Fruit fly (Drosophila melanogaster): ENCODE results near the gene Npc2c.

Gene Npc2c

dm6 chr3R:10034995-10035446 is 25.0 kb upstream of the Npc2c start (continued):
- TF ChIP-seq btn (GFP tag; optimal IDR thresholded peaks at IDR 0.05), result no peak
- TF ChIP-seq mld (GFP tag; IDR thresholded peaks at IDR 0.05; ENCODE audit: partially characterized antibody), result 0 out of 3 replicates have a peak, but pooled peaks have one; percentile 39
- no peak for TF ChIP-seq CG8290 (GFP tag; optimal IDR thresholded peaks at IDR 0.05)
- peak in 1 of 2 experiments; percentile 6 for TF ChIP-seq CG8290 (tag; optimal IDR thresholded peaks at IDR 0.05)
- no peak for TF ChIP-seq psq (GFP tag; optimal IDR thresholded peaks at IDR 0.05)

- TF ChIP-seq jing (GFP tag; optimal IDR thresholded peaks at IDR 0.05), result no peak
- TF ChIP-seq CG11695 (GFP tag; IDR thresholded peaks at IDR 0.05), result no peak
- no peak for TF ChIP-seq tna (GFP tag; IDR thresholded peaks at IDR 0.05; ENCODE audit: partially characterized antibody)
- TF ChIP-seq Stat92E (GFP tag; optimal IDR thresholded peaks at IDR 0.05), result no peak
- TF ChIP-seq psq (GFP tag; optimal IDR thresholded peaks at IDR 0.05), result no peak
- TF ChIP-seq pho (GFP tag; optimal IDR thresholded peaks at IDR 0.05), result no peak
- TF ChIP-seq crc (GFP tag; optimal IDR thresholded peaks at IDR 0.05), result no peak
- no peak for TF ChIP-seq CG14965 (GFP tag; optimal IDR thresholded peaks at IDR 0.05; ENCODE audit: borderline replicate concordance)
- TF ChIP-seq CG3163 (GFP tag; optimal IDR thresholded peaks at IDR 0.05), result no peak
- TF ChIP-seq bigmax (GFP tag; optimal IDR thresholded peaks at IDR 0.05), result no peak
- TF ChIP-seq Myb (GFP tag; optimal IDR thresholded peaks at IDR 0.05), result no peak
- no peak for TF ChIP-seq CkIIα-i1 (GFP tag; IDR thresholded peaks at IDR 0.05)
- TF ChIP-seq CG6765 (GFP tag; optimal IDR thresholded peaks at IDR 0.05), result no peak
- no peak for TF ChIP-seq ind (GFP tag; optimal IDR thresholded peaks at IDR 0.05)
- TF ChIP-seq Nf-YA (GFP tag; IDR thresholded peaks at IDR 0.05), result no peak
- no peak for TF ChIP-seq CG42726 (GFP tag; IDR thresholded peaks at IDR 0.05; ENCODE audit: partially characterized antibody)
- TF ChIP-seq jigr1 (GFP tag; IDR thresholded peaks at IDR 0.05), result no peak
- no peak for TF ChIP-seq amos (GFP tag; IDR thresholded peaks at IDR 0.05; ENCODE audit: partially characterized antibody)
- TF ChIP-seq so (GFP tag; IDR thresholded peaks at IDR 0.05), result no peak
- no peak for TF ChIP-seq wek (GFP tag; optimal IDR thresholded peaks at IDR 0.05)
- no peak for TF ChIP-seq C15 (GFP tag; IDR thresholded peaks at IDR 0.05)
- no peak for TF ChIP-seq Ssrp (tag; optimal IDR thresholded peaks at IDR 0.05)
- TF ChIP-seq mam (GFP tag; optimal IDR thresholded peaks at IDR 0.05), result no peak
- TF ChIP-seq Asciz (GFP tag; optimal IDR thresholded peaks at IDR 0.05), result no peak
- no peak for TF ChIP-seq pnt (GFP tag; optimal IDR thresholded peaks at IDR 0.05)
- TF ChIP-seq Trl (optimal IDR thresholded peaks at IDR 0.05), result no peak
- no peak for TF ChIP-seq Trl (GFP tag; optimal IDR thresholded peaks at IDR 0.05)
- TF ChIP-seq sug (tag; optimal IDR thresholded peaks at IDR 0.05), result peak; percentile 90
- TF ChIP-seq vvl (GFP tag; IDR thresholded peaks at IDR 0.05), result no peak
- TF ChIP-seq gce (GFP tag; IDR thresholded peaks at IDR 0.05), result no peak
- no peak for TF ChIP-seq mld (GFP tag; IDR thresholded peaks at IDR 0.05; ENCODE audit: partially characterized antibody)
- TF ChIP-seq Dll (GFP tag; IDR thresholded peaks at IDR 0.05; ENCODE audit: partially characterized antibody), result no peak
- TF ChIP-seq ERR (GFP tag; optimal IDR thresholded peaks at IDR 0.05), result no peak
- peak; percentile 95 for TF ChIP-seq mirr (GFP tag; optimal IDR thresholded peaks at IDR 0.05)
- 0 out of 3 replicates have a peak, but pooled peaks have one; percentile 19 for TF ChIP-seq CG2199 (GFP tag; IDR thresholded peaks at IDR 0.05)
- TF ChIP-seq ap (GFP tag; IDR thresholded peaks at IDR 0.05), result no peak
- TF ChIP-seq CG8388 (GFP tag; optimal IDR thresholded peaks at IDR 0.05), result no peak
- TF ChIP-seq shn (GFP tag; optimal IDR thresholded peaks at IDR 0.05), result no peak
- TF ChIP-seq cwo (GFP tag; optimal IDR thresholded peaks at IDR 0.05), result peak; percentile 58
- TF ChIP-seq croc (GFP tag; conservative IDR thresholded peaks at IDR 0.05), result no peak
- TF ChIP-seq tio (GFP tag; optimal IDR thresholded peaks at IDR 0.05), result no peak
- no peak for TF ChIP-seq CG2712 (tag; optimal IDR thresholded peaks at IDR 0.05)
- TF ChIP-seq stc (GFP tag; IDR thresholded peaks at IDR 0.05), result no peak
- TF ChIP-seq Ada2b (GFP tag; IDR thresholded peaks at IDR 0.05), result no peak
- no peak for TF ChIP-seq al (GFP tag; IDR thresholded peaks at IDR 0.05)
- no peak for TF ChIP-seq lov (optimal IDR thresholded peaks at IDR 0.05)
- no peak for TF ChIP-seq lov (GFP tag; IDR thresholded peaks at IDR 0.05)
- no peak for TF ChIP-seq kay (GFP tag; optimal IDR thresholded peaks at IDR 0.05)
These were observed 24.3 kb upstream of the Npc2c start for dm6 chr3R:10035765-10036164.

Data from whole organism, embryonic.